Fruit fly (Drosophila melanogaster): ENCODE results near the gene CG12541.
A peak's percentile ranks its signal among the peaks of the same experiment; 100 is the strongest.

Gene CG12541

dm6 chrX:7067248-7067647 lies 1.4 kb upstream of the CG12541 start (continued):
- no peak for TF ChIP-seq Usf (GFP tag; optimal IDR thresholded peaks at IDR 0.05)
- TF ChIP-seq CG15514 (GFP tag; optimal IDR thresholded peaks at IDR 0.05) = no peak
- 0 out of 3 replicates have a peak, but pooled peaks have one; percentile 13 for TF ChIP-seq CG17361 (GFP tag; IDR thresholded peaks at IDR 0.05)
- peak; percentile 16 for TF ChIP-seq caup (GFP tag; optimal IDR thresholded peaks at IDR 0.05; ENCODE audit: severe bottlenecking)
- peak; percentile 30 for TF ChIP-seq CG10543 (GFP tag; optimal IDR thresholded peaks at IDR 0.05)
- peak; percentile 20 for TF ChIP-seq D19B (GFP tag; optimal IDR thresholded peaks at IDR 0.05)
- TF ChIP-seq Adf1 (GFP tag; IDR thresholded peaks at IDR 0.05) = peak; percentile 15; the same call in 1 of the 2 replicates
- TF ChIP-seq CG11723 (GFP tag; optimal IDR thresholded peaks at IDR 0.05) = no peak
- no peak for TF ChIP-seq Dip2 (GFP tag; IDR thresholded peaks at IDR 0.05)
- no peak for TF ChIP-seq Abd-B (GFP tag; optimal IDR thresholded peaks at IDR 0.05)
- TF ChIP-seq CG18619 (GFP tag; optimal IDR thresholded peaks at IDR 0.05) = peak; percentile 3
- TF ChIP-seq gro (GFP tag; optimal IDR thresholded peaks at IDR 0.05) = no peak
- TF ChIP-seq ara (GFP tag; IDR thresholded peaks at IDR 0.05) = no peak
- peak; percentile 14 for TF ChIP-seq lbe (GFP tag; optimal IDR thresholded peaks at IDR 0.05)
- peak; percentile 2 for TF ChIP-seq lilli (GFP tag; optimal IDR thresholded peaks at IDR 0.05)
- TF ChIP-seq grau (tag; optimal IDR thresholded peaks at IDR 0.05) = peak; percentile 47
- no peak for TF ChIP-seq CG1792 (GFP tag; optimal IDR thresholded peaks at IDR 0.05)
- TF ChIP-seq CG34224 (GFP tag; IDR thresholded peaks at IDR 0.05; ENCODE audit: partially characterized antibody) = no peak
- no peak for TF ChIP-seq Antp (GFP tag; optimal IDR thresholded peaks at IDR 0.05)
- TF ChIP-seq CG9727 (GFP tag; optimal IDR thresholded peaks at IDR 0.05) = peak; percentile 32
- peak; percentile 10 for TF ChIP-seq CG3281 (GFP tag; optimal IDR thresholded peaks at IDR 0.05)
- TF ChIP-seq Dbx (GFP tag; IDR thresholded peaks at IDR 0.05) = 0 out of 3 replicates have a peak, but pooled peaks have one; percentile 8
- TF ChIP-seq Mad (GFP tag; optimal IDR thresholded peaks at IDR 0.05) = no peak
- peak; percentile 5 for TF ChIP-seq nom (GFP tag; optimal IDR thresholded peaks at IDR 0.05)
- TF ChIP-seq CG7839 (tag; optimal IDR thresholded peaks at IDR 0.05) = peak; percentile 1
- TF ChIP-seq CG9932 (GFP tag; IDR thresholded peaks at IDR 0.05) = peak; percentile 59
- peak; percentile 1 for TF ChIP-seq sug (tag; optimal IDR thresholded peaks at IDR 0.05)
- peak; percentile 51 for TF ChIP-seq CG18599 (GFP tag; optimal IDR thresholded peaks at IDR 0.05)
- TF ChIP-seq gem (tag; optimal IDR thresholded peaks at IDR 0.05) = peak; percentile 38
- peak; percentile 42 for TF ChIP-seq CG9215 (GFP tag; IDR thresholded peaks at IDR 0.05)
- TF ChIP-seq lov (optimal IDR thresholded peaks at IDR 0.05) = no peak
- TF ChIP-seq lov (GFP tag; IDR thresholded peaks at IDR 0.05) = no peak
- peak; percentile 20 for TF ChIP-seq CG13894 (tag; optimal IDR thresholded peaks at IDR 0.05)
- peak; percentile 29 for TF ChIP-seq nmo (GFP tag; optimal IDR thresholded peaks at IDR 0.05)
- TF ChIP-seq CG6683 (GFP tag; optimal IDR thresholded peaks at IDR 0.05) = no peak
- TF ChIP-seq twi (tag; optimal IDR thresholded peaks at IDR 0.05) = no peak
- peak; percentile 16 for TF ChIP-seq CG6765 (GFP tag; optimal IDR thresholded peaks at IDR 0.05)
- no peak for TF ChIP-seq B-H2 (GFP tag; optimal IDR thresholded peaks at IDR 0.05)
- peak; percentile 44 for TF ChIP-seq CG2120 (GFP tag; optimal IDR thresholded peaks at IDR 0.05)
- no peak for TF ChIP-seq Hr39 (optimal IDR thresholded peaks at IDR 0.05)
- TF ChIP-seq otp (GFP tag; IDR thresholded peaks at IDR 0.05) = no peak
- no peak for TF ChIP-seq CG13287 (GFP tag; IDR thresholded peaks at IDR 0.05; ENCODE audit: partially characterized antibody)
- peak; percentile 51 for TF ChIP-seq al (GFP tag; IDR thresholded peaks at IDR 0.05)
- TF ChIP-seq slbo (GFP tag; IDR thresholded peaks at IDR 0.05) = peak; percentile 56; the same call in 1 of the 2 replicates

Data from whole organism, embryonic.